Fruit fly (Drosophila melanogaster) whole organism, embryonic: ENCODE results near the gene Atat.

Experiments
- Adf1 ChIP-seq: fragments of 200-800 bp; sonication (Bioruptor generic); IDR thresholded peaks from 2 replicates; pipeline ENCODE4 v1.3.6; 2022; ENCODE audit warnings: missing biosample characterization, missing genetic modification characterization
- B-H2 ChIP-seq: fragments of 200-800 bp; sonication (Bioruptor generic); optimal IDR thresholded peaks from 2 replicates; lab custom pipeline; 2018; ENCODE audit warnings: missing biosample characterization, mild to moderate bottlenecking, missing genetic modification characterization
- C15 ChIP-seq: fragments of 200-800 bp; sonication (Bioruptor generic); IDR thresholded peaks from 3 replicates; pipeline ENCODE4 v1.3.6; 2022; ENCODE audit warnings: missing biosample characterization, missing genetic modification characterization
- CG10147 ChIP-seq: fragments of 200-800 bp; sonication (Bioruptor generic); optimal IDR thresholded peaks from 2 replicates; lab custom pipeline; 2019; ENCODE audit warnings: missing biosample characterization, mild to moderate bottlenecking, missing genetic modification characterization, moderate library complexity
- CG10462 ChIP-seq: fragments of 200-800 bp; sonication (Bioruptor generic); optimal IDR thresholded peaks from 2 replicates; lab custom pipeline; 2016; ENCODE audit warnings: missing biosample characterization, missing genetic modification characterization
- CG10959 ChIP-seq: fragments of 200-800 bp; sonication (Bioruptor generic); IDR thresholded peaks from 2 replicates; pipeline ENCODE4 v1.3.6; 2022; ENCODE audit warnings: missing biosample characterization, missing genetic modification characterization
- CG12155 ChIP-seq: fragments of 200-800 bp; sonication (Bioruptor generic); optimal IDR thresholded peaks from 3 replicates; lab custom pipeline; 2016; ENCODE audit warnings: missing biosample characterization, missing genetic modification characterization
- CG14860 ChIP-seq: fragments of 200-800 bp; sonication (Bioruptor generic); IDR thresholded peaks from 3 replicates; pipeline ENCODE4 v1.3.6; 2022; ENCODE audit warnings: missing biosample characterization, missing genetic modification characterization; ENCODE audit not compliant: partially characterized antibody
- CG15514 ChIP-seq: fragments of 200-800 bp; sonication (Bioruptor generic); optimal IDR thresholded peaks from 3 replicates; lab custom pipeline; 2017; ENCODE audit warnings: missing biosample characterization, missing genetic modification characterization, mild to moderate bottlenecking, moderate library complexity, missing genetic modification reagents
- CG17186 ChIP-seq: fragments of 200-800 bp; sonication (Bioruptor generic); optimal IDR thresholded peaks from 3 replicates; lab custom pipeline; 2017; ENCODE audit warnings: missing biosample characterization, missing genetic modification reagents, missing genetic modification characterization
- CG17328 ChIP-seq: fragments of 200-800 bp; sonication (Bioruptor generic); IDR thresholded peaks from 2 replicates; pipeline ENCODE4 v1.3.6; 2022; ENCODE audit warnings: missing biosample characterization, missing genetic modification characterization
- CG4360 ChIP-seq: fragments of 200-800 bp; sonication (Bioruptor generic); IDR thresholded peaks from 2 replicates; pipeline ENCODE4 v1.3.6; 2022; ENCODE audit warnings: missing biosample characterization, missing genetic modification characterization
- CG4730 ChIP-seq: fragments of 200-800 bp; sonication (Bioruptor generic); IDR thresholded peaks from 2 replicates; pipeline ENCODE4 v1.3.6; 2022; ENCODE audit warnings: missing biosample characterization, missing genetic modification characterization
- CG6175 ChIP-seq: fragments of 200-800 bp; sonication (Bioruptor generic); IDR thresholded peaks from 3 replicates; pipeline ENCODE4 v1.3.6; 2022; ENCODE audit warnings: missing biosample characterization, missing genetic modification characterization
- CG6791 ChIP-seq: fragments of 200-800 bp; sonication (Bioruptor generic); IDR thresholded peaks from 3 replicates; pipeline ENCODE4 v1.3.6; 2022; ENCODE audit warnings: missing biosample characterization, missing genetic modification characterization; ENCODE audit not compliant: partially characterized antibody
- CG7839 ChIP-seq: fragments of 200-800 bp; sonication (Bioruptor generic); optimal IDR thresholded peaks from 3 replicates; lab custom pipeline; 2018; ENCODE audit warnings: missing biosample characterization, mild to moderate bottlenecking, missing genetic modification characterization, moderate library complexity
- CG8290 ChIP-seq, 3 experiments: fragments of 200-800 bp; sonication (Bioruptor generic); optimal IDR thresholded peaks; 2 replicates each; lab custom pipeline; 2016 to 2019; ENCODE audit warnings: missing biosample characterization in 3 of 3, missing genetic modification characterization in 3 of 3, mild to moderate bottlenecking in 2 of 3, moderate library complexity in 1 of 3
- Dip2 ChIP-seq: fragments of 200-800 bp; sonication (Bioruptor generic); IDR thresholded peaks from 2 replicates; pipeline ENCODE4 v1.3.6; 2022; ENCODE audit warnings: missing biosample characterization, missing genetic modification characterization
- Ets97D ChIP-seq: fragments of 200-800 bp; sonication (Bioruptor generic); optimal IDR thresholded peaks from 3 replicates; lab custom pipeline; 2016; ENCODE audit warnings: missing biosample characterization, missing genetic modification characterization
- HLH54F ChIP-seq: fragments of 200-800 bp; sonication (Bioruptor generic); optimal IDR thresholded peaks from 3 replicates; lab custom pipeline; 2016; ENCODE audit warnings: missing biosample characterization, missing genetic modification characterization
- HmgD ChIP-seq: fragments of 200-800 bp; sonication (Bioruptor generic); optimal IDR thresholded peaks from 3 replicates; lab custom pipeline; 2016; ENCODE audit warnings: missing biosample characterization, missing genetic modification characterization
- Hr3 ChIP-seq: fragments of 200-800 bp; sonication (Bioruptor generic); optimal IDR thresholded peaks from 3 replicates; lab custom pipeline; 2016; ENCODE audit warnings: missing biosample characterization, missing genetic modification characterization
- Lhr ChIP-seq: fragments of 200-800 bp; sonication (Bioruptor generic); optimal IDR thresholded peaks from 3 replicates; lab custom pipeline; 2017; ENCODE audit warnings: mild to moderate bottlenecking, missing biosample characterization, missing genetic modification reagents, missing genetic modification characterization
- NC2α ChIP-seq: fragments of 200-800 bp; sonication (Bioruptor generic); optimal IDR thresholded peaks from 2 replicates; lab custom pipeline; 2016; ENCODE audit warnings: missing biosample characterization, missing genetic modification characterization
- NFAT ChIP-seq: fragments of 200-800 bp; sonication (Bioruptor generic); IDR thresholded peaks from 2 replicates; pipeline ENCODE4 v1.3.6; 2022; ENCODE audit warnings: missing biosample characterization, missing genetic modification characterization
- Nf-YA ChIP-seq: fragments of 200-800 bp; sonication (Bioruptor generic); IDR thresholded peaks from 2 replicates; pipeline ENCODE4 v1.3.6; 2022; ENCODE audit warnings: missing biosample characterization, missing genetic modification characterization
- NfI ChIP-seq: fragments of 200-800 bp; sonication (Bioruptor generic); optimal IDR thresholded peaks from 3 replicates; lab custom pipeline; 2018; ENCODE audit warnings: missing biosample characterization, mild to moderate bottlenecking, missing genetic modification characterization, moderate library complexity
- Opbp ChIP-seq: fragments of 200-800 bp; sonication (Bioruptor generic); IDR thresholded peaks from 3 replicates; pipeline ENCODE4 v1.3.6; 2022; ENCODE audit warnings: missing biosample characterization, missing genetic modification characterization; ENCODE audit not compliant: partially characterized antibody
- Pdp1 ChIP-seq, 2 experiments: fragments of 200-800 bp; sonication (Bioruptor generic); optimal IDR thresholded peaks; 3 replicates each; lab custom pipeline; 2016; ENCODE audit warnings: missing biosample characterization in 2 of 2, missing genetic modification characterization in 2 of 2, mild to moderate bottlenecking in 1 of 2, moderate library complexity in 1 of 2
- Scr ChIP-seq: fragments of 200-800 bp; sonication (Bioruptor generic); IDR thresholded peaks from 2 replicates; pipeline ENCODE4 v1.3.6; 2022; ENCODE audit warnings: missing biosample characterization, missing genetic modification characterization; ENCODE audit not compliant: partially characterized antibody
- TFAM ChIP-seq: fragments of 200-800 bp; sonication (Bioruptor generic); optimal IDR thresholded peaks from 2 replicates; lab custom pipeline; 2017; ENCODE audit warnings: missing biosample characterization, missing genetic modification characterization, inconsistent platforms
- YL-1 ChIP-seq: fragments of 200-800 bp; sonication (Bioruptor generic); optimal IDR thresholded peaks from 3 replicates; lab custom pipeline; 2017; ENCODE audit warnings: missing biosample characterization, mild to moderate bottlenecking, missing genetic modification characterization
- cad ChIP-seq: fragments of >200 bp; optimal IDR thresholded peaks from 2 replicates; lab custom pipeline; 2017; ENCODE audit warnings: missing biosample characterization, missing genetic modification characterization
- dpn ChIP-seq, 2 experiments: fragments of 200-800 bp; sonication (Bioruptor generic); optimal IDR thresholded peaks; 3 replicates each; lab custom pipeline; 2016; ENCODE audit warnings: missing biosample characterization in 2 of 2, missing genetic modification characterization in 2 of 2
- gem ChIP-seq: fragments of 200-800 bp; sonication (Bioruptor generic); optimal IDR thresholded peaks from 2 replicates; lab custom pipeline; 2019; ENCODE audit warnings: missing biosample characterization, mild to moderate bottlenecking, missing genetic modification characterization, moderate library complexity
- grn ChIP-seq: fragments of 200-800 bp; sonication (Bioruptor generic); optimal IDR thresholded peaks from 3 replicates; lab custom pipeline; 2017; ENCODE audit warnings: missing biosample characterization, missing genetic modification characterization
- hb ChIP-seq: fragments of 200-800 bp; sonication (Bioruptor generic); IDR thresholded peaks from 3 replicates; pipeline ENCODE4 v1.3.6; 2022; ENCODE audit warnings: missing biosample characterization, missing genetic modification characterization; ENCODE audit not compliant: partially characterized antibody
- inv ChIP-seq: fragments of 200-800 bp; sonication (Bioruptor generic); IDR thresholded peaks from 2 replicates; pipeline ENCODE4 v1.3.6; 2022; ENCODE audit warnings: missing biosample characterization, missing genetic modification characterization; ENCODE audit not compliant: partially characterized antibody
- ken ChIP-seq: fragments of 200-800 bp; sonication (Bioruptor generic); IDR thresholded peaks from 3 replicates; pipeline ENCODE4 v1.3.6; 2022; ENCODE audit warnings: missing biosample characterization, missing genetic modification characterization
- maf-S ChIP-seq: fragments of 200-800 bp; sonication (Bioruptor generic); optimal IDR thresholded peaks from 2 replicates; lab custom pipeline; 2016; ENCODE audit warnings: missing biosample characterization, missing genetic modification characterization
- sd ChIP-seq: fragments of 200-800 bp; sonication (Bioruptor generic); optimal IDR thresholded peaks from 3 replicates; lab custom pipeline; 2018; ENCODE audit warnings: missing biosample characterization, mild to moderate bottlenecking, missing genetic modification characterization, moderate library complexity
- sens ChIP-seq: fragments of 200-800 bp; sonication (Bioruptor generic); peaks from one replicate; lab custom pipeline; 2016; ENCODE audit warnings: missing biosample characterization, missing genetic modification characterization
- sisA ChIP-seq: fragments of 200-800 bp; sonication (Bioruptor generic); IDR thresholded peaks from 2 replicates; pipeline ENCODE4 v1.3.6; 2022; ENCODE audit warnings: missing biosample characterization, missing genetic modification characterization
- slbo ChIP-seq: fragments of 200-800 bp; sonication (Bioruptor generic); IDR thresholded peaks from 2 replicates; pipeline ENCODE4 v1.3.6; 2022; ENCODE audit warnings: missing biosample characterization, missing genetic modification characterization
- sob ChIP-seq: fragments of 200-800 bp; sonication (Bioruptor generic); IDR thresholded peaks from 2 replicates; pipeline ENCODE4 v1.3.6; 2022; ENCODE audit warnings: missing biosample characterization, missing genetic modification characterization
- stwl ChIP-seq: fragments of 200-800 bp; sonication (Bioruptor generic); optimal IDR thresholded peaks from 3 replicates; lab custom pipeline; 2018; ENCODE audit warnings: missing biosample characterization, mild to moderate bottlenecking, missing genetic modification characterization, moderate library complexity
- sug ChIP-seq: fragments of 200-800 bp; optimal IDR thresholded peaks from 2 replicates; lab custom pipeline; 2019; ENCODE audit warnings: missing biosample characterization, mild to moderate bottlenecking, missing genetic modification characterization, moderate library complexity
- z ChIP-seq: fragments of 200-800 bp; sonication (Bioruptor generic); IDR thresholded peaks from 3 replicates; pipeline ENCODE4 v1.3.6; 2022; ENCODE audit warnings: missing biosample characterization, missing genetic modification characterization

Atat gene

DNA sequence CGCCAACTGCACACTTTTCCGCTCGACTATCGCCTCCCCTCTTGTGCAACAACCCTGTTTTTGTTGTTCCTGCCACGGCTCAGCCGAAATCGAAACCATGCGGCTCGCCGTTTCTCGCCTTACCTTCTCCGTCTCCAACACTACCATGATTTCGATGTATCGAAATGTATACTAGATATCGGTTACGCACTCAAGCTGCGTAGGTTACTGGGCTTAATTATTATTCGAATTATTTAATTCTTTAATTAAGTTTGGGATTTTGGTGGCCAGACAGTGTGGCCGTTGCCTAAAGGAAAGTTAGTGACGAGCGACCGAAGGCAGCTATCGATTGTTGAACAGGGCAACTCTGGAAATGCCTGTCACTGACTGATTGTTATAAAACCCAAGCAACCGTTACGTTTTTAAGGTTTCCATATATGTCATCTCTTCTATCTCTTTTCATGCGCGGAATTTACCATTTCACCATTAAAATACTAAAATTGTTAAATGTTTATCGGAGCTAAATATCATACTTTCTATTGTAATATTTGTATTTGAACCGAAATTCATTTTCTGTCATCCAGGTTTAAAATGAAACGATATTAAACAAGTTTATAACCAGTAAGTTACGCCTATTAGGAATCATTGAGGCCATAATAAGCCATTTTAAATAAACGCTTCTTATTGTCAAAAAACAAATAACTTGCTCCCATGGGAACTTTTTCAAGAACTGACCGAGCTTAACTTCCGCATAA is 24.2 kb downstream of the Atat start, which contains the start of gene eIF4E1 (continued):
- TF ChIP-seq CG10462 (GFP tag; lab: Kevin White, UChicago) (peak; percentile 75), C15 (GFP tag; lab: Robert Waterston, UW) (no peak), Opbp (GFP tag; lab: Robert Waterston, UW) (peak; percentile 81), Hr3 (GFP tag; lab: Kevin White, UChicago) (no peak), Adf1 (GFP tag; lab: Robert Waterston, UW) (0 out of 2 replicates have a peak, but pooled peaks have one; percentile 28), z (GFP tag; lab: Robert Waterston, UW) (no peak), NfI (peak; percentile 27), CG15514 (peak; percentile 68), sob (peak; percentile 41), hb (GFP tag; lab: Robert Waterston, UW) (0 out of 3 replicates have a peak, but pooled peaks have one; percentile 62), sisA (GFP tag; lab: Robert Waterston, UW) (peak; percentile 29; the same call in 1 of the 2 replicates), maf-S (peak; percentile 2), CG14860 (GFP tag; lab: Robert Waterston, UW) (peak; percentile 36; the same call in 2 of the 3 replicates), CG7839 (tag; lab: Kevin White, UChicago) (no peak), HLH54F (GFP tag; lab: Kevin White, UChicago) (peak; percentile 29), CG6791 (GFP tag; lab: Robert Waterston, UW) (peak; percentile 73), ken (GFP tag; lab: Robert Waterston, UW) (peak; percentile 27; the same call in 2 of the 3 replicates), NFAT (GFP tag; lab: Robert Waterston, UW) (peak; percentile 54; the same call in 1 of the 2 replicates), Ets97D (GFP tag; lab: Kevin White, UChicago) (peak; percentile 96), gem (tag; lab: Kevin White, UChicago) (peak; percentile 5), CG4730 (GFP tag; lab: Robert Waterston, UW) (no peak), stwl (tag; lab: Kevin White, UChicago) (peak; percentile 93), dpn (GFP tag; optimal IDR thresholded peaks at IDR 0.05; lab: Kevin White, UChicago) (peak in 1 of 2 experiments; percentile 62), sug (peak; percentile 14), CG17186 (GFP tag; lab: Kevin White, UChicago) (peak; percentile 52), CG12155 (GFP tag; lab: Kevin White, UChicago) (peak; percentile 11), CG6175 (GFP tag; lab: Robert Waterston, UW) (no peak), CG17328 (no peak), sens (peak; percentile 78), YL-1 (GFP tag; lab: Kevin White, UChicago) (peak; percentile 61), CG10147 (GFP tag; lab: Kevin White, UChicago) (peak; percentile 14), slbo (peak; percentile 65; the same call in 1 of the 2 replicates), cad (GFP tag; lab: Kevin White, UChicago) (no peak), sd (peak; percentile 21), Dip2 (GFP tag; lab: Robert Waterston, UW) (no peak), TFAM (GFP tag; lab: Kevin White, UChicago) (no peak), B-H2 (peak; percentile 2), Pdp1 (GFP tag; optimal IDR thresholded peaks at IDR 0.05; lab: Kevin White, UChicago) (peak; percentile 56 to 91), CG4360 (GFP tag; lab: Robert Waterston, UW) (peak; percentile 52; the same call in 1 of the 2 replicates), Scr (peak; percentile 76), grn (GFP tag; lab: Kevin White, UChicago) (peak; percentile 7), NC2α (GFP tag; lab: Kevin White, UChicago) (no peak), Nf-YA (GFP tag; lab: Robert Waterston, UW) (0 out of 2 replicates have a peak, but pooled peaks have one; percentile 5), HmgD (peak; percentile 55), CG10959 (GFP tag; lab: Robert Waterston, UW) (no peak), CG8290 (GFP tag; optimal IDR thresholded peaks at IDR 0.05; lab: Kevin White, UChicago) (peak; percentile 30), CG8290 (tag; optimal IDR thresholded peaks at IDR 0.05; lab: Kevin White, UChicago) (peak in 1 of 2 experiments; percentile 55), inv (GFP tag; lab: Robert Waterston, UW) (peak; percentile 81), Lhr (GFP tag; lab: Kevin White, UChicago) (peak; percentile 79)
